Worm (Caenorhabditis elegans) whole organism, early embryonic: ENCODE measurements around the gene C16D2.3.

Source experiments
- aly-1 ChIP-seq: sonication (generic microtip); optimal IDR thresholded peaks from 2 replicates; lab custom pipeline; 2016; ENCODE audit warnings: missing genetic modification characterization, missing compliant biosample characterization
- ama-1 ChIP-seq: fragments of 150-350 bp; optimal IDR thresholded peaks from 2 replicates; lab custom pipeline; 2014
- ets-7 ChIP-seq: sonication (generic microtip); optimal IDR thresholded peaks from 2 replicates; lab custom pipeline; 2016; ENCODE audit warnings: missing genotype, missing genetic modification characterization, missing compliant biosample characterization
- flt-1 ChIP-seq: fragments of 200-800 bp; sonication (Bioruptor generic); IDR thresholded peaks from 2 replicates; pipeline ENCODE4 v1.3.6; 2022; ENCODE audit warnings: missing genetic modification characterization, missing compliant biosample characterization
- hmbx-1 ChIP-seq: sonication (generic microtip); optimal IDR thresholded peaks from 2 replicates; lab custom pipeline; 2016; ENCODE audit warnings: mild to moderate bottlenecking, missing genetic modification characterization, missing compliant biosample characterization
- hnd-1 ChIP-seq: sonication (generic microtip); optimal IDR thresholded peaks from 2 replicates; lab custom pipeline; 2016; ENCODE audit warnings: missing genetic modification characterization, missing compliant biosample characterization
- scrt-1 ChIP-seq: fragments of 200-800 bp; sonication (Bioruptor generic); IDR thresholded peaks from 2 replicates; pipeline ENCODE4 v1.3.6; 2022; ENCODE audit warnings: missing genetic modification characterization, missing compliant biosample characterization
- tbx-11 ChIP-seq: fragments of 200-800 bp; sonication (Bioruptor generic); IDR thresholded peaks from 2 replicates; pipeline ENCODE4 v1.3.6; 2022; ENCODE audit warnings: missing genetic modification characterization, missing compliant biosample characterization
- tbx-37 ChIP-seq: fragments of 200-800 bp; sonication (Bioruptor generic); conservative IDR thresholded peaks from 2 replicates; pipeline ENCODE4 v1.3.6; 2022; ENCODE audit warnings: missing genetic modification reagents, missing genetic modification characterization, missing compliant biosample characterization
- tra-4 ChIP-seq: sonication (generic microtip); optimal IDR thresholded peaks from 2 replicates; lab custom pipeline; 2017; ENCODE audit warnings: missing genetic modification characterization, missing compliant biosample characterization

- no peak for TF ChIP-seq ets-7 (tag; lab: Kevin White, UChicago)
- no peak for TF ChIP-seq ama-1 (lab: Kevin White, UChicago)
- no peak for TF ChIP-seq scrt-1 (GFP tag; lab: Robert Waterston, UW)
- no peak for TF ChIP-seq aly-1 (tag; lab: Kevin White, UChicago)
- TF ChIP-seq tra-4: no peak
- TF ChIP-seq tbx-11 (GFP tag; lab: Robert Waterston, UW): no peak
- no peak for TF ChIP-seq flt-1 (GFP tag; lab: Robert Waterston, UW)
- TF ChIP-seq hnd-1: no peak
- no peak for TF ChIP-seq tbx-37 (GFP tag; lab: Robert Waterston, UW)
- no peak for TF ChIP-seq hmbx-1 (tag; lab: Kevin White, UChicago)
Measured at ce11 chrII:9157125-9157524, 19.2 kb downstream of the C16D2.3 start.
